Worm (Caenorhabditis elegans): ENCODE data around the gene rme-1.

ce11 chrV:6231902-6232340 lies 23.2 kb downstream of the rme-1 start:
- no peak for TF ChIP-seq ceh-82 (tag; optimal IDR thresholded peaks at IDR 0.05)
- TF ChIP-seq aly-2 (tag; optimal IDR thresholded peaks at IDR 0.05), result no peak
- TF ChIP-seq lin-15B (tag; optimal IDR thresholded peaks at IDR 0.05), result no peak
- no peak for TF ChIP-seq fos-1 (tag; optimal IDR thresholded peaks at IDR 0.05)
- no peak for TF ChIP-seq egl-27 (tag; optimal IDR thresholded peaks at IDR 0.05)
- no peak for TF ChIP-seq nhr-67 (tag; optimal IDR thresholded peaks at IDR 0.05)
- no peak for TF ChIP-seq nhr-28 (tag; optimal IDR thresholded peaks at IDR 0.05)
- TF ChIP-seq skn-1 (tag; optimal IDR thresholded peaks at IDR 0.05), result no peak
- TF ChIP-seq zag-1 (tag; optimal IDR thresholded peaks at IDR 0.05), result no peak
- no peak for TF ChIP-seq elt-2 (tag; optimal IDR thresholded peaks at IDR 0.05)
- peak; percentile 97 for TF ChIP-seq pha-4 (tag; optimal IDR thresholded peaks at IDR 0.05)
